Fruit fly (Drosophila melanogaster): ENCODE data around the gene eIF2alpha.

Gene eIF2alpha

dm6 chrX:16428476-16428875 is 18.3 kb downstream of the eIF2alpha start:
- TF ChIP-seq CG9139 (GFP tag; optimal IDR thresholded peaks at IDR 0.05), result no peak
- no peak for TF ChIP-seq Hr4 (GFP tag; optimal IDR thresholded peaks at IDR 0.05)
- TF ChIP-seq eg (GFP tag; IDR thresholded peaks at IDR 0.05), result no peak
- TF ChIP-seq CG3032 (tag; optimal IDR thresholded peaks at IDR 0.05), result no peak
- TF ChIP-seq CG11902 (GFP tag; optimal IDR thresholded peaks at IDR 0.05), result no peak

- no peak for TF ChIP-seq CG4318 (GFP tag; optimal IDR thresholded peaks at IDR 0.05)
- no peak for TF ChIP-seq fd85E (GFP tag; optimal IDR thresholded peaks at IDR 0.05)
- peak; percentile 33 for TF ChIP-seq esn (GFP tag; optimal IDR thresholded peaks at IDR 0.05)
- no peak for TF ChIP-seq CG6854 (GFP tag; optimal IDR thresholded peaks at IDR 0.05)
- TF ChIP-seq CG6276 (GFP tag; optimal IDR thresholded peaks at IDR 0.05), result no peak
- TF ChIP-seq Ets96B (tag; optimal IDR thresholded peaks at IDR 0.05), result no peak
Observed at dm6 chrX:16427786-16428400, 18.9 kb downstream of the eIF2alpha start.

DNA sequence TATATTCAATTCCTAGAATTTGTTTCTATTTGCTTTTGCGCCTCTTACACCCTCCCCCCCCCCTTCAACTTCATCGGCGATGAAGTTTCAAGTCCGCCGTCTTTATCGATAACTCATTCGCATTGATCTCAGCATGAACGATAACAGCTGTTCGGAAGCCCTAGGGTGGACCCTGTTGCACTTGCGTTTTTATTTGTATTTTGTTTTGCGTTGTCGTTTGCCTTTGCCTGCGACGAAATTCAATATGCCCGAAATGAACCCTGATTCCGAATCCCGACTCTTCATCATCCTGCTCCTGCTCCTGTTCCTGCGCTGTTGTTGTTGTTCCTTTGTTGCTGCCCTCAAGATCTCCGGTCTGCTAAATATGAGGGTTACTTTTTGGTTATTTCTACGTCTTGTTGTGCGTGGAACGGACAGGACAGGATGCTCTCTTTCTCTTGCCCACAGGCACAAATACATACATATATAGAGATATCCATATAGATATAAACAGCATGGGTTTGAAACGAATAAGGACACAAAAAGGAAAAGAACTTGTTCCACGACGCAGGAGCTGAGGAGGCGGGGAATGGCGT is 20.2 kb downstream of the eIF2alpha start:
- TF ChIP-seq Blimp-1 (GFP tag; optimal IDR thresholded peaks at IDR 0.05) (no peak), CG4318 (GFP tag; optimal IDR thresholded peaks at IDR 0.05) (no peak), CG8319 (GFP tag; optimal IDR thresholded peaks at IDR 0.05) (no peak), lz (GFP tag; optimal IDR thresholded peaks at IDR 0.05) (peak; percentile 13), eg (GFP tag; IDR thresholded peaks at IDR 0.05) (no peak), spab (GFP tag; optimal IDR thresholded peaks at IDR 0.05) (no peak), CG6163 (GFP tag; IDR thresholded peaks at IDR 0.05) (peak; percentile 40; the same call in 1 of the 3 replicates), CG10669 (GFP tag; optimal IDR thresholded peaks at IDR 0.05) (no peak), fd59A (GFP tag; optimal IDR thresholded peaks at IDR 0.05) (no peak), topi (GFP tag; optimal IDR thresholded peaks at IDR 0.05) (peak; percentile 14), CG16779 (tag; optimal IDR thresholded peaks at IDR 0.05) (no peak), Lpt (GFP tag; optimal IDR thresholded peaks at IDR 0.05) (no peak), OdsH (GFP tag; optimal IDR thresholded peaks at IDR 0.05) (no peak), Sox14 (GFP tag; optimal IDR thresholded peaks at IDR 0.05) (peak; percentile 16), Sox15 (GFP tag; optimal IDR thresholded peaks at IDR 0.05) (no peak), ss (GFP tag; optimal IDR thresholded peaks at IDR 0.05) (peak in 1 of 2 experiments; percentile 23), CG6276 (GFP tag; optimal IDR thresholded peaks at IDR 0.05) (no peak), CG6792 (GFP tag; optimal IDR thresholded peaks at IDR 0.05) (peak; percentile 10), fd85E (GFP tag; optimal IDR thresholded peaks at IDR 0.05) (no peak), pdm3 (GFP tag; optimal IDR thresholded peaks at IDR 0.05) (no peak), CG15336 (GFP tag; IDR thresholded peaks at IDR 0.05) (no peak), CG10631 (GFP tag; optimal IDR thresholded peaks at IDR 0.05) (peak; percentile 6), CG1621 (tag; optimal IDR thresholded peaks at IDR 0.05) (peak; percentile 21), CG32006 (GFP tag; optimal IDR thresholded peaks at IDR 0.05) (no peak), salr (GFP tag; optimal IDR thresholded peaks at IDR 0.05) (no peak), esn (GFP tag; optimal IDR thresholded peaks at IDR 0.05) (peak; percentile 36), CG34406 (GFP tag; optimal IDR thresholded peaks at IDR 0.05) (peak; percentile 30), Hr4 (GFP tag; optimal IDR thresholded peaks at IDR 0.05) (no peak), Hr39 (GFP tag; optimal IDR thresholded peaks at IDR 0.05) (no peak), dsx (GFP tag; optimal IDR thresholded peaks at IDR 0.05; ENCODE audit: poor library complexity, severe bottlenecking) (no peak), CG11762 (GFP tag; optimal IDR thresholded peaks at IDR 0.05; ENCODE audit: insufficient read depth) (no peak), Ets21C (GFP tag; optimal IDR thresholded peaks at IDR 0.05) (no peak), Met (GFP tag; optimal IDR thresholded peaks at IDR 0.05) (no peak), net (GFP tag; optimal IDR thresholded peaks at IDR 0.05) (no peak), Eip75B (GFP tag; optimal IDR thresholded peaks at IDR 0.05) (no peak), fkh (GFP tag; optimal IDR thresholded peaks at IDR 0.05) (no peak), CG8632 (GFP tag; optimal IDR thresholded peaks at IDR 0.05) (peak; percentile 3), Hr38 (GFP tag; optimal IDR thresholded peaks at IDR 0.05) (no peak), CG11902 (GFP tag; optimal IDR thresholded peaks at IDR 0.05) (no peak), CG11294 (GFP tag; IDR thresholded peaks at IDR 0.05) (no peak), CG8119 (GFP tag; IDR thresholded peaks at IDR 0.05) (no peak), CG9139 (GFP tag; optimal IDR thresholded peaks at IDR 0.05) (no peak)

All from whole organism, prepupa.